Worm (Caenorhabditis elegans) whole organism, young adult: Measurements from ENCODE around the gene lin-42.

ENCODE experiments used
- C17E4.6 ChIP-seq: fragments of 200-800 bp; sonication (Bioruptor generic); IDR thresholded peaks from 2 replicates; pipeline ENCODE4 v1.3.6; 2022; ENCODE audit warnings: missing genetic modification reagents, missing genetic modification characterization, missing compliant biosample characterization
- Y53F4B.3 ChIP-seq: fragments of 200-800 bp; sonication (Bioruptor generic); IDR thresholded peaks from 2 replicates; pipeline ENCODE4 v1.3.6; 2022; ENCODE audit warnings: missing genetic modification reagents, missing genetic modification characterization, missing compliant biosample characterization
- cebp-1 ChIP-seq, 2 experiments: fragments of 200-800 bp in 1 of 2; sonication (Bioruptor generic) in 1 of 2; sonication (generic microtip) in 1 of 2; IDR thresholded peaks in 1 of 2; optimal IDR thresholded peaks in 1 of 2; 2 replicates each; pipeline versions ENCODE4 v1.3.6 to Lab custom; 2017 to 2022; ENCODE audit warnings: missing compliant biosample characterization in 2 of 2, missing genetic modification characterization in 2 of 2, mild to moderate bottlenecking in 1 of 2, missing genetic modification reagents in 1 of 2, moderate library complexity in 1 of 2
- him-1 ChIP-seq: sonication (generic microtip); optimal IDR thresholded peaks from 2 replicates; lab custom pipeline; 2016; ENCODE audit warnings: missing genotype, missing genetic modification reagents, missing genetic modification characterization, missing compliant biosample characterization
- lin-54 ChIP-seq: fragments of 200-800 bp; sonication (Bioruptor generic); optimal IDR thresholded peaks from 2 replicates; lab custom pipeline; 2018; ENCODE audit warnings: mild to moderate bottlenecking, missing genetic modification characterization, missing compliant biosample characterization
- lsl-1 ChIP-seq: fragments of 200-800 bp; sonication (Bioruptor generic); optimal IDR thresholded peaks from 2 replicates; lab custom pipeline; 2018; ENCODE audit warnings: mild to moderate bottlenecking, missing genetic modification characterization, moderate library complexity, missing compliant biosample characterization
- mel-28 ChIP-seq: sonication (generic microtip); optimal IDR thresholded peaks from 2 replicates; lab custom pipeline; 2016; ENCODE audit warnings: borderline replicate concordance, mild to moderate bottlenecking, missing genetic modification characterization, missing compliant biosample characterization
- pha-4 ChIP-seq: fragments of 150-350 bp; sonication (generic microtip); optimal IDR thresholded peaks from 2 replicates; lab custom pipeline; 2014; ENCODE audit warnings: missing biosample characterization, missing genetic modification reagents, missing genetic modification characterization
- unc-62 ChIP-seq: fragments of 150-350 bp; optimal IDR thresholded peaks from 2 replicates; lab custom pipeline; 2014; ENCODE audit warnings: missing biosample characterization, missing genetic modification reagents, missing genetic modification characterization
- ztf-18 ChIP-seq: sonication (generic microtip); optimal IDR thresholded peaks from 2 replicates; lab custom pipeline; 2016; ENCODE audit warnings: missing genotype, mild to moderate bottlenecking, missing genetic modification characterization, missing compliant biosample characterization

DNA sequence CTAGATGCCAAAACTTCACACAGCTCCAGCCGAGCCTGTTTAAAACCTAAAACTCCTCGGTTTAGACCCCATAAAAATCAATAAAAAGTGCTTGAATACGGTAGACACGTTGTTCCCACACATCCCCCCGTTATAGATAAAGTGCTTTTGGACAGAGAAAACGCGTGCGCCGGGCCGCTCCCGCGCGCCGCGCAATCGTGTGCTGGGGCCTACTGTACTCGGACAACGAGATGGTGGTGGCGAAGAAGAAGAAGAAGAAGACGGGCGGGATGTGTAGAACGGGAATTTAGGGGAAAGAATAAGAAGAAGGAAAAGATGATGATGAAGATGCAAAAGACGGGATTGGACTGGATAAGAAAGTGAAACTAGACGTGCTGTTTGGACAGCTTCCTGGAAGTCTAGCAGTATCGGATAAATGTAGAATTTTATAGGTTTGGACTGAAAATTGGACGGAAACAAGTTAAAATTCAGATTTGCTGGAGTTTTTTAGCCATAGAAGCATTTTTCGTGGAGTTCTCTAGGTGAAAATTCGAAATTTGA lies 7.7 kb downstream of the lin-42 start:
- TF ChIP-seq C17E4.6 (GFP tag; lab: Robert Waterston, UW) (no peak), mel-28 (no peak), ztf-18 (no peak), Y53F4B.3 (no peak), cebp-1 (GFP tag; IDR thresholded peaks at IDR 0.05; lab: Robert Waterston, UW) (no peak), cebp-1 (tag; optimal IDR thresholded peaks at IDR 0.05; lab: Kevin White, UChicago) (no peak), him-1 (tag; lab: Kevin White, UChicago) (no peak), lin-54 (GFP tag; lab: Kevin White, UChicago) (no peak), lsl-1 (GFP tag; lab: Kevin White, UChicago) (no peak), unc-62 (GFP tag; lab: Kevin White, UChicago) (no peak), pha-4 (tag; lab: Kevin White, UChicago) (no peak)
